Worm (Caenorhabditis elegans): ENCODE measurements around the gene R160.12.

R160.12 gene

DNA sequence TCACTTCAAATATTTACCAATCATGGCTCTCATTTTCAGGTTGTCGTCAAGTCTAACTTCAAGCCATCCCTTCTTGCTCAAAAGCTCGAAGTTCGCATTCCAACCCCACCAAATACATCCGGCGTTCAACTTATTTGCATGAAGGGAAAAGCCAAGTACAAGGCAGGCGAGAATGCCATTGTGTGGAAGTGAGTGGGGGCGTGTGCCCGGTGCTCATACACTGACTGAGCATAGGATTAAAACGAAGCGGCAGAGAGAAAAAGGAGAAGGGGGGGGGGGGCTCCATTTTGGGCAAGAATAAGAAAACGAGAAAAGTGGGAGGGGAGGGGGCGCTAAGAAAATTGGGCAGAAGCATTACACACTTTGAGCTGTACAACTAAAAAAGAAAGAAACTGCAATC, 14.1 kb upstream of the R160.12 start:
- TF ChIP-seq grh-1 (GFP tag; IDR thresholded peaks at IDR 0.05) (no peak), hpl-2 (GFP tag; optimal IDR thresholded peaks at IDR 0.05) (no peak), lin-14 (GFP tag; optimal IDR thresholded peaks at IDR 0.05) (peak; percentile 63), nhr-28 (tag; optimal IDR thresholded peaks at IDR 0.05) (no peak), jun-1 (tag; optimal IDR thresholded peaks at IDR 0.05) (no peak), nhr-19 (GFP tag; conservative IDR thresholded peaks at IDR 0.05) (no peak), dpl-1 (GFP tag; optimal IDR thresholded peaks at IDR 0.05) (no peak), unc-98 (GFP tag; IDR thresholded peaks at IDR 0.05) (no peak), ceh-82 (tag; optimal IDR thresholded peaks at IDR 0.05) (peak in 1 of 3 experiments; percentile 2), nhr-11 (tag; optimal IDR thresholded peaks at IDR 0.05) (no peak), mab-9 (GFP tag; IDR thresholded peaks at IDR 0.05) (no peak), ceh-88 (GFP tag; IDR thresholded peaks at IDR 0.05) (no peak), snpc-4 (tag; optimal IDR thresholded peaks at IDR 0.05) (no peak), egl-13 (tag; optimal IDR thresholded peaks at IDR 0.05) (no peak), ceh-63 (GFP tag; optimal IDR thresholded peaks at IDR 0.05) (no peak), nhr-77 (tag; optimal IDR thresholded peaks at IDR 0.05) (no peak)

DNA sequence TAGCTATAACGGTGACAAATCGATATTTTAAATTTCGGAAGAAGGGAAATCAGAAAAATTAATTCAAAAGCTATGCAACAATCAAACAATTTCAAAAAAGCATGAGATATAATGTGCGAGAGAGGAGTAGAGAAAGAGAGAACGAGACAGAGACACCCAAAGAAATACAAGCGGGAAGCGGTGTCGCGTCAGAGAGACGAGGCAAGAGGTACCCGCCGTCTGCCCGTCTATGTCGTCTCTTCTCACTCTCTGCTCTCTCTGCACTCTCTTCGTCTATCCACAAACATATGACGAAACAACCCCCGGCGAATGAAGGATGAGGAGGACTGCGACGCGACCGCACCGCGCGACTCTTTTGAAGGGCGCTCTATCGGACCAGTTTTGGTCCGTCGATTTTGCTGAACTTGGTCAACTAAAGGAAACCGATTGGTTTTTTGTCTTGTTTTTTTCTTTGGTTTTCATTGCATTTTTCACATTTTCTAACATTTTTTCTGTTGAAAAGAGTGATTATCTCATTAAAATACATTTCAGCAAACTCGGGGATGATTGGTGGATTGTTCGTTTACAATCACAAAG, 11.3 kb upstream of the R160.12 start, which contains the start of gene dpy-23:
Gene dpy-23, plus strand, starts transcription at position 526 of the 576 bp plus-strand sequence.
- TF ChIP-seq nhr-77 (tag; optimal IDR thresholded peaks at IDR 0.05) (peak; percentile 96), nhr-85 (tag) (peak; percentile 98), efl-1 (optimal IDR thresholded peaks at IDR 0.05) (peak; percentile 78 to 94), efl-1 (GFP tag; optimal IDR thresholded peaks at IDR 0.05 in 1 of 2) (peak; percentile 37 to 95), aha-1 (tag; optimal IDR thresholded peaks at IDR 0.05) (peak; percentile 56), ztf-11 (tag; optimal IDR thresholded peaks at IDR 0.05) (peak in 1 of 2 experiments; percentile 77), mep-1 (tag; optimal IDR thresholded peaks at IDR 0.05) (peak; percentile 91), isw-1 (GFP tag; IDR thresholded peaks at IDR 0.05) (peak; percentile 83), blmp-1 (tag; optimal IDR thresholded peaks at IDR 0.05) (peak; percentile 58), nhr-237 (tag; optimal IDR thresholded peaks at IDR 0.05) (peak; percentile 92), hpl-2 (GFP tag; optimal IDR thresholded peaks at IDR 0.05) (peak; percentile 66), irx-1 (tag; optimal IDR thresholded peaks at IDR 0.05) (peak; percentile 66), lin-13 (GFP tag; optimal IDR thresholded peaks at IDR 0.05) (peak; percentile 94), nhr-28 (tag; optimal IDR thresholded peaks at IDR 0.05) (no peak), fkh-8 (tag; optimal IDR thresholded peaks at IDR 0.05) (peak; percentile 98), sup-37 (GFP tag; optimal IDR thresholded peaks at IDR 0.05) (peak; percentile 17), elt-2 (tag; optimal IDR thresholded peaks at IDR 0.05) (peak; percentile 54), ceh-63 (GFP tag; optimal IDR thresholded peaks at IDR 0.05) (no peak), nhr-76 (tag; optimal IDR thresholded peaks at IDR 0.05) (peak; percentile 23), grh-1 (GFP tag; IDR thresholded peaks at IDR 0.05) (peak; percentile 89), fkh-10 (GFP tag; optimal IDR thresholded peaks at IDR 0.05) (peak; percentile 97), sox-4 (tag; optimal IDR thresholded peaks at IDR 0.05) (peak; percentile 74), zip-4 (GFP tag; optimal IDR thresholded peaks at IDR 0.05) (peak; percentile 75), mdl-1 (tag; optimal IDR thresholded peaks at IDR 0.05) (peak in 1 of 2 experiments; percentile 86), dpl-1 (GFP tag; optimal IDR thresholded peaks at IDR 0.05) (peak; percentile 57 to 63 (median 61)), sptf-1 (tag; optimal IDR thresholded peaks at IDR 0.05) (no peak), egl-13 (tag; optimal IDR thresholded peaks at IDR 0.05) (peak; percentile 85), Y116A8C.19 (tag; optimal IDR thresholded peaks at IDR 0.05; ENCODE audit: borderline replicate concordance) (no peak), C04F5.9 (tag; optimal IDR thresholded peaks at IDR 0.05) (peak; percentile 8), nhr-90 (tag; optimal IDR thresholded peaks at IDR 0.05; ENCODE audit: poor library complexity) (peak; percentile 89), mab-9 (GFP tag; IDR thresholded peaks at IDR 0.05) (peak; percentile 64; the same call in 1 of the 2 replicates), skn-1 (tag; optimal IDR thresholded peaks at IDR 0.05) (peak; percentile 92), unc-86 (tag; optimal IDR thresholded peaks at IDR 0.05) (peak; percentile 94), pag-3 (tag; optimal IDR thresholded peaks at IDR 0.05; ENCODE audit: borderline replicate concordance, insufficient read depth) (no peak), swsn-7 (tag; optimal IDR thresholded peaks at IDR 0.05) (peak; percentile 96), fkh-4 (tag; optimal IDR thresholded peaks at IDR 0.05; ENCODE audit: borderline replicate concordance) (peak; percentile 46), tlp-1 (tag; optimal IDR thresholded peaks at IDR 0.05) (no peak), rnt-1 (tag; optimal IDR thresholded peaks at IDR 0.05) (peak; percentile 91), unc-30 (tag; optimal IDR thresholded peaks at IDR 0.05) (no peak), efl-3 (GFP tag; optimal IDR thresholded peaks at IDR 0.05) (no peak), xbp-1 (tag; optimal IDR thresholded peaks at IDR 0.05) (peak; percentile 94), nhr-19 (GFP tag; conservative IDR thresholded peaks at IDR 0.05) (peak; percentile 92), mef-2 (tag; optimal IDR thresholded peaks at IDR 0.05) (peak; percentile 61)

Measured in whole organism, L1 larva.